Worm (Caenorhabditis elegans) whole organism, L4/young adult: Measurements from ENCODE around the gene lin-39.

Experiments used
- W03F9.2 ChIP-seq: fragments of 150-350 bp; optimal IDR thresholded peaks from 2 replicates; lab custom pipeline; 2014; ENCODE audit warnings: missing biosample characterization, missing genetic modification characterization
- dao-5 ChIP-seq: sonication (generic microtip); optimal IDR thresholded peaks from 2 replicates; lab custom pipeline; 2016; ENCODE audit warnings: missing genotype, missing genetic modification characterization, moderate library complexity, missing compliant biosample characterization
- him-1 ChIP-seq: sonication (generic microtip); optimal IDR thresholded peaks from 2 replicates; lab custom pipeline; 2016; ENCODE audit warnings: missing genotype, missing genetic modification reagents, missing genetic modification characterization, missing compliant biosample characterization

lin-39 gene

ce11 chrIII:7555360-7555759 lies 18.9 kb upstream of the lin-39 start, which contains the start of gene ceh-13:
Gene ceh-13 (plus strand): TSS chrIII:7555660.
- TF ChIP-seq W03F9.2 (tag; lab: Kevin White, UChicago) (no peak), dao-5 (tag; lab: Kevin White, UChicago) (no peak), him-1 (tag; lab: Kevin White, UChicago) (no peak)

ce11 chrIII:7554697-7555145 lies 18.3 kb upstream of the lin-39 start:
- TF ChIP-seq W03F9.2 (tag; lab: Kevin White, UChicago) (no peak), dao-5 (tag; lab: Kevin White, UChicago) (no peak), him-1 (tag; lab: Kevin White, UChicago) (no peak)

ce11 chrIII:7553693-7554226 lies 17.3 kb upstream of the lin-39 start:
- TF ChIP-seq dao-5 (tag; lab: Kevin White, UChicago) (no peak), W03F9.2 (tag; lab: Kevin White, UChicago) (no peak), him-1 (tag; lab: Kevin White, UChicago) (no peak)

- TF ChIP-seq W03F9.2 (tag; lab: Kevin White, UChicago): no peak
- no peak for TF ChIP-seq him-1 (tag; lab: Kevin White, UChicago)
- no peak for TF ChIP-seq dao-5 (tag; lab: Kevin White, UChicago)
Observed at ce11 chrIII:7552859-7553258, 16.4 kb upstream of the lin-39 start.

- TF ChIP-seq dao-5 (tag; lab: Kevin White, UChicago) (no peak), W03F9.2 (tag; lab: Kevin White, UChicago) (no peak), him-1 (tag; lab: Kevin White, UChicago) (no peak)
Observed at ce11 chrIII:7550979-7551378, 14.5 kb upstream of the lin-39 start.

- TF ChIP-seq dao-5 (tag; lab: Kevin White, UChicago) (no peak), W03F9.2 (tag; lab: Kevin White, UChicago) (no peak), him-1 (tag; lab: Kevin White, UChicago) (no peak)
Observed at ce11 chrIII:7548963-7549362, 12.5 kb upstream of the lin-39 start.

- no peak for TF ChIP-seq him-1 (tag; lab: Kevin White, UChicago)
- TF ChIP-seq dao-5 (tag; lab: Kevin White, UChicago): no peak
- TF ChIP-seq W03F9.2 (tag; lab: Kevin White, UChicago): no peak
Observed at ce11 chrIII:7545189-7545588, 8.8 kb upstream of the lin-39 start.

- TF ChIP-seq W03F9.2 (tag; lab: Kevin White, UChicago) (no peak), him-1 (tag; lab: Kevin White, UChicago) (no peak), dao-5 (tag; lab: Kevin White, UChicago) (no peak)
Observed at ce11 chrIII:7544211-7544610, 7.8 kb upstream of the lin-39 start.

ce11 chrIII:7542037-7542436 lies 5.6 kb upstream of the lin-39 start:
- no peak for TF ChIP-seq dao-5 (tag; lab: Kevin White, UChicago)
- TF ChIP-seq W03F9.2 (tag; lab: Kevin White, UChicago): no peak
- no peak for TF ChIP-seq him-1 (tag; lab: Kevin White, UChicago)

- TF ChIP-seq dao-5 (tag; lab: Kevin White, UChicago): no peak
Observed at ce11 chrIII:7535347-7535746, 1.1 kb downstream of the lin-39 start.

- TF ChIP-seq dao-5 (tag; lab: Kevin White, UChicago): no peak
- no peak for TF ChIP-seq W03F9.2 (tag; lab: Kevin White, UChicago)
- TF ChIP-seq him-1 (tag; lab: Kevin White, UChicago): no peak
Observed at ce11 chrIII:7534648-7535047, 1.8 kb downstream of the lin-39 start.

- TF ChIP-seq W03F9.2 (tag; lab: Kevin White, UChicago) (no peak), him-1 (tag; lab: Kevin White, UChicago) (no peak), dao-5 (tag; lab: Kevin White, UChicago) (no peak)
Observed at ce11 chrIII:7533012-7533411, 3.4 kb downstream of the lin-39 start.

- TF ChIP-seq W03F9.2 (tag; lab: Kevin White, UChicago): no peak
- TF ChIP-seq him-1 (tag; lab: Kevin White, UChicago): no peak
- no peak for TF ChIP-seq dao-5 (tag; lab: Kevin White, UChicago)
Observed at ce11 chrIII:7531385-7531784, 5.0 kb downstream of the lin-39 start.

ce11 chrIII:7530830-7531229 lies 5.6 kb downstream of the lin-39 start:
- TF ChIP-seq him-1 (tag; lab: Kevin White, UChicago): no peak
- no peak for TF ChIP-seq W03F9.2 (tag; lab: Kevin White, UChicago)
- TF ChIP-seq dao-5 (tag; lab: Kevin White, UChicago): no peak
